Worm (Caenorhabditis elegans) whole organism, L4 larva: ENCODE results near the gene col-153.

ENCODE experiments used
- R02D3.7 ChIP-seq: fragments of 150-350 bp; sonication (generic microtip); optimal IDR thresholded peaks from 3 replicates; lab custom pipeline; 2014; ENCODE audit warnings: missing biosample characterization, missing genetic modification characterization
- T20F7.1 ChIP-seq: fragments of 200-800 bp; sonication (Bioruptor generic); optimal IDR thresholded peaks from 2 replicates; lab custom pipeline; 2018; ENCODE audit warnings: mild to moderate bottlenecking, missing genetic modification characterization, missing compliant biosample characterization
- Y48G9A.11 ChIP-seq: fragments of 200-800 bp; sonication (Bioruptor generic); IDR thresholded peaks from 2 replicates; pipeline ENCODE4 v1.3.6; 2022; ENCODE audit warnings: missing genetic modification reagents, missing genetic modification characterization, missing compliant biosample characterization
- Y75B8A.6 ChIP-seq: fragments of 200-800 bp; sonication (Bioruptor generic); IDR thresholded peaks from 2 replicates; pipeline ENCODE4 v1.3.6; 2022; ENCODE audit warnings: missing genetic modification reagents, missing genetic modification characterization, missing compliant biosample characterization
- ZK337.2 ChIP-seq: fragments of 200-800 bp; sonication (Bioruptor generic); IDR thresholded peaks from 2 replicates; pipeline ENCODE4 v1.3.6; 2022; ENCODE audit warnings: missing genetic modification reagents, missing genetic modification characterization, missing compliant biosample characterization
- aha-1 ChIP-seq: fragments of 150-350 bp; peaks from one replicate; lab custom pipeline; 2014; ENCODE audit warnings: missing biosample characterization, missing genetic modification characterization
- ceh-20 ChIP-seq: fragments of 200-800 bp; sonication (Bioruptor generic); IDR thresholded peaks from 2 replicates; pipeline ENCODE4 v1.3.6; 2022; ENCODE audit warnings: missing genetic modification reagents, missing genetic modification characterization, missing compliant biosample characterization
- ceh-32 ChIP-seq: sonication (generic microtip); optimal IDR thresholded peaks from 2 replicates; lab custom pipeline; 2016; ENCODE audit warnings: mild to moderate bottlenecking, missing genetic modification characterization, missing compliant biosample characterization; ENCODE audit not compliant: poor library complexity
- daf-19 ChIP-seq: fragments of 200-800 bp; sonication (Bioruptor generic); conservative IDR thresholded peaks from 2 replicates; pipeline ENCODE4 v1.3.6; 2022; ENCODE audit warnings: missing genetic modification characterization, missing compliant biosample characterization
- daf-8 ChIP-seq: fragments of 200-800 bp; sonication (Bioruptor generic); IDR thresholded peaks from 2 replicates; pipeline ENCODE4 v1.3.6; 2022; ENCODE audit warnings: missing genetic modification characterization, missing compliant biosample characterization
- dmd-6 ChIP-seq: fragments of 200-800 bp; sonication (Bioruptor generic); IDR thresholded peaks from 2 replicates; pipeline ENCODE4 v1.3.6; 2022; ENCODE audit warnings: missing genetic modification reagents, missing genetic modification characterization, missing compliant biosample characterization
- duxl-1 ChIP-seq: sonication (generic microtip); optimal IDR thresholded peaks from 2 replicates; lab custom pipeline; 2016; ENCODE audit warnings: mild to moderate bottlenecking, missing genetic modification characterization, moderate library complexity, missing compliant biosample characterization; ENCODE audit not compliant: poor library complexity
- dve-1 ChIP-seq: sonication (generic microtip); optimal IDR thresholded peaks from 2 replicates; lab custom pipeline; 2017; ENCODE audit warnings: antibody characterized with exemption, mild to moderate bottlenecking, missing genetic modification characterization, missing compliant biosample characterization; ENCODE audit not compliant: insufficient read depth
- egl-43 ChIP-seq: fragments of 200-800 bp; sonication (Bioruptor generic); IDR thresholded peaks from 2 replicates; pipeline ENCODE4 v1.3.6; 2022; ENCODE audit warnings: missing genetic modification reagents, missing genetic modification characterization, missing compliant biosample characterization
- fos-1 ChIP-seq: fragments of 150-350 bp; optimal IDR thresholded peaks from 2 replicates; lab custom pipeline; 2014; ENCODE audit warnings: missing biosample characterization, missing genetic modification characterization
- gei-8 ChIP-seq: fragments of 200-800 bp; sonication (Bioruptor generic); optimal IDR thresholded peaks from 2 replicates; lab custom pipeline; 2018; ENCODE audit warnings: mild to moderate bottlenecking, missing genetic modification characterization, missing compliant biosample characterization
- hif-1 ChIP-seq, 2 experiments: sonication (generic microtip); optimal IDR thresholded peaks; 2 replicates each; lab custom pipeline; 2016 to 2017; ENCODE audit warnings: missing compliant biosample characterization in 2 of 2, missing genetic modification characterization in 2 of 2, missing genetic modification reagents in 2 of 2, missing genotype in 2 of 2, mild to moderate bottlenecking in 1 of 2
- lim-7 ChIP-seq: fragments of 200-800 bp; sonication (Bioruptor generic); IDR thresholded peaks from 2 replicates; pipeline ENCODE4 v1.3.6; 2022; ENCODE audit warnings: missing genetic modification characterization, missing compliant biosample characterization
- lin-29 ChIP-seq: fragments of 200-800 bp; sonication (Bioruptor generic); IDR thresholded peaks from 2 replicates; pipeline ENCODE4 v1.3.6; 2022; ENCODE audit warnings: missing genetic modification reagents, missing genetic modification characterization, missing compliant biosample characterization
- lin-38 ChIP-seq: fragments of 200-800 bp; sonication (Bioruptor generic); IDR thresholded peaks from 2 replicates; pipeline ENCODE4 v1.3.6; 2022; ENCODE audit warnings: missing genetic modification reagents, missing genetic modification characterization, missing compliant biosample characterization
- lir-3 ChIP-seq: sonication (generic microtip); optimal IDR thresholded peaks from 2 replicates; lab custom pipeline; 2016; ENCODE audit warnings: mild to moderate bottlenecking, missing genetic modification characterization, missing compliant biosample characterization
- madf-5 ChIP-seq, 2 experiments: fragments of 200-800 bp; sonication (Bioruptor generic); IDR thresholded peaks; 2 replicates each; pipeline ENCODE4 v1.3.6; 2022; ENCODE audit warnings: missing compliant biosample characterization in 2 of 2, missing genetic modification characterization in 2 of 2
- madf-9 ChIP-seq: fragments of 200-800 bp; sonication (Bioruptor generic); conservative IDR thresholded peaks from 2 replicates; pipeline ENCODE4 v1.3.6; 2022; ENCODE audit warnings: missing genetic modification reagents, missing genetic modification characterization, missing compliant biosample characterization
- mdl-1 ChIP-seq, 2 experiments: fragments of 150-350 bp in 1 of 2; sonication (generic microtip) in 1 of 2; optimal IDR thresholded peaks; 2 replicates each; lab custom pipeline; 2014 to 2017; ENCODE audit warnings: missing biosample characterization in 2 of 2, missing genetic modification characterization in 2 of 2
- mdt-29 ChIP-seq: fragments of 200-800 bp; sonication (Bioruptor generic); IDR thresholded peaks from 2 replicates; pipeline ENCODE4 v1.3.6; 2022; ENCODE audit warnings: missing genetic modification reagents, missing genetic modification characterization, missing compliant biosample characterization
- mep-1 ChIP-seq: fragments of 150-350 bp; sonication (generic microtip); optimal IDR thresholded peaks from 3 replicates; lab custom pipeline; 2014; ENCODE audit warnings: missing biosample characterization, missing genetic modification characterization
- nhr-237 ChIP-seq: sonication (generic microtip); optimal IDR thresholded peaks from 2 replicates; lab custom pipeline; 2017; ENCODE audit warnings: missing biosample characterization, missing genetic modification characterization
- nhr-41 ChIP-seq: fragments of 200-800 bp; sonication (Bioruptor generic); IDR thresholded peaks from 2 replicates; pipeline ENCODE4 v1.3.6; 2022; ENCODE audit warnings: missing genetic modification reagents, missing genetic modification characterization, missing compliant biosample characterization
- nhr-48 ChIP-seq: sonication (generic microtip); optimal IDR thresholded peaks from 2 replicates; lab custom pipeline; 2016; ENCODE audit warnings: mild to moderate bottlenecking, missing genetic modification characterization, missing compliant biosample characterization
- nhr-6 ChIP-seq: fragments of 150-350 bp; optimal IDR thresholded peaks from 2 replicates; lab custom pipeline; 2014; ENCODE audit warnings: missing biosample characterization, missing genetic modification characterization
- pqm-1 ChIP-seq: sonication (generic microtip); optimal IDR thresholded peaks from 2 replicates; lab custom pipeline; 2017; ENCODE audit warnings: missing biosample characterization, missing genetic modification characterization
- saeg-2 ChIP-seq: fragments of 200-800 bp; sonication (Bioruptor generic); IDR thresholded peaks from 2 replicates; pipeline ENCODE4 v1.3.6; 2022; ENCODE audit warnings: missing genetic modification reagents, missing genetic modification characterization, missing compliant biosample characterization
- sdz-12 ChIP-seq: fragments of 200-800 bp; sonication (Bioruptor generic); optimal IDR thresholded peaks from 2 replicates; lab custom pipeline; 2018; ENCODE audit warnings: mild to moderate bottlenecking, missing genetic modification characterization, missing compliant biosample characterization
- set-16 ChIP-seq: fragments of 200-800 bp; sonication (Bioruptor generic); IDR thresholded peaks from 2 replicates; pipeline ENCODE4 v1.3.6; 2022; ENCODE audit warnings: missing genetic modification reagents, missing genetic modification characterization, missing compliant biosample characterization
- skn-1 ChIP-seq: fragments of 150-350 bp; optimal IDR thresholded peaks from 2 replicates; lab custom pipeline; 2014; ENCODE audit warnings: missing biosample characterization, missing genetic modification characterization
- snpc-1.2 ChIP-seq: fragments of 200-800 bp; sonication (Bioruptor generic); IDR thresholded peaks from 2 replicates; pipeline ENCODE4 v1.3.6; 2022; ENCODE audit warnings: missing genetic modification reagents, missing genetic modification characterization, missing compliant biosample characterization
- snpc-4 ChIP-seq: fragments of 150-350 bp; optimal IDR thresholded peaks from 2 replicates; lab custom pipeline; 2014; ENCODE audit warnings: missing biosample characterization, missing genetic modification characterization
- spr-1 ChIP-seq: sonication (generic microtip); optimal IDR thresholded peaks from 2 replicates; lab custom pipeline; 2016; ENCODE audit warnings: mild to moderate bottlenecking, missing genetic modification characterization, missing compliant biosample characterization
- spr-3 ChIP-seq: fragments of 200-800 bp; sonication (Bioruptor generic); optimal IDR thresholded peaks from 2 replicates; lab custom pipeline; 2018; ENCODE audit warnings: mild to moderate bottlenecking, missing genetic modification characterization, missing compliant biosample characterization
- tra-1 ChIP-seq: fragments of 200-800 bp; sonication (Bioruptor generic); IDR thresholded peaks from 2 replicates; pipeline ENCODE4 v1.3.6; 2022; ENCODE audit warnings: missing genetic modification reagents, missing genetic modification characterization, missing compliant biosample characterization
- unc-130 ChIP-seq: sonication (generic microtip); optimal IDR thresholded peaks from 2 replicates; lab custom pipeline; 2016; ENCODE audit warnings: missing genetic modification reagents, missing genetic modification characterization, missing compliant biosample characterization
- unc-62 ChIP-seq, 3 experiments: fragments of 150-350 bp in 1 of 3; sonication (generic microtip); optimal IDR thresholded peaks in 2 of 3; peaks in 1 of 3; 1 replicate in 1 of 3; 2 replicates in 2 of 3; lab custom pipeline; 2014 to 2017; ENCODE audit warnings: missing biosample characterization in 3 of 3, missing genetic modification characterization in 3 of 3, missing genetic modification reagents in 3 of 3, missing genotype in 1 of 3
- zfp-3 ChIP-seq: fragments of 200-800 bp; sonication (Bioruptor generic); conservative IDR thresholded peaks from 2 replicates; pipeline ENCODE4 v1.3.6; 2022; ENCODE audit warnings: missing genetic modification reagents, missing genetic modification characterization, missing compliant biosample characterization

col-153 gene

ce11 chrV:10965501-10965900 is 15.9 kb downstream of the col-153 start, which contains the start of the genes ctf-4 and eef-1G (continued):
- peak; percentile 84 for TF ChIP-seq unc-130 (GFP tag; lab: Kevin White, UChicago)
- TF ChIP-seq mdl-1 (tag; optimal IDR thresholded peaks at IDR 0.05; lab: Kevin White, UChicago) = peak in 1 of 2 experiments; percentile 76
- TF ChIP-seq spr-3 (GFP tag; lab: Kevin White, UChicago) = peak; percentile 66
- TF ChIP-seq R02D3.7 (tag; lab: Kevin White, UChicago) = no peak
- peak; percentile 94 for TF ChIP-seq ceh-20 (GFP tag; lab: Robert Waterston, UW)
- no peak for TF ChIP-seq lim-7 (GFP tag; lab: Robert Waterston, UW)
- TF ChIP-seq nhr-41 (GFP tag; lab: Robert Waterston, UW) = 0 out of 2 replicates have a peak, but pooled peaks have one; percentile 23
- TF ChIP-seq snpc-1.2 = peak; percentile 71; the same call in 1 of the 2 replicates
- peak; percentile 62 to 84 for TF ChIP-seq hif-1 (tag; optimal IDR thresholded peaks at IDR 0.05; lab: Kevin White, UChicago)
- peak; percentile 94 for TF ChIP-seq nhr-48 (tag; lab: Kevin White, UChicago)
- TF ChIP-seq lin-29 (GFP tag; lab: Robert Waterston, UW) = peak; percentile 86
- TF ChIP-seq ceh-32 (tag; lab: Kevin White, UChicago) = peak; percentile 56
- TF ChIP-seq duxl-1 (tag; lab: Kevin White, UChicago) = peak; percentile 92
- peak; percentile 40 for TF ChIP-seq fos-1 (tag; lab: Kevin White, UChicago)
- no peak for TF ChIP-seq daf-19 (GFP tag; lab: Robert Waterston, UW)
- TF ChIP-seq daf-8 (GFP tag; lab: Robert Waterston, UW) = no peak
- peak; percentile 78 for TF ChIP-seq pqm-1
- TF ChIP-seq lir-3 (tag; lab: Kevin White, UChicago) = peak; percentile 6
- TF ChIP-seq mdt-29 (GFP tag; lab: Robert Waterston, UW) = peak; percentile 89
- TF ChIP-seq lin-38 (GFP tag; lab: Robert Waterston, UW) = peak; percentile 99
- peak; percentile 12 for TF ChIP-seq nhr-237 (tag; lab: Kevin White, UChicago)

- 0 out of 2 replicates have a peak, but pooled peaks have one; percentile 44 for TF ChIP-seq egl-43
- peak; percentile 54 for TF ChIP-seq set-16 (GFP tag; lab: Robert Waterston, UW)
- TF ChIP-seq aha-1 (tag; lab: Kevin White, UChicago) = peak; percentile 78
- peak; percentile 44 for TF ChIP-seq lin-38 (GFP tag; lab: Robert Waterston, UW)
- peak; percentile 34 for TF ChIP-seq sdz-12 (GFP tag; lab: Kevin White, UChicago)
- no peak for TF ChIP-seq nhr-41 (GFP tag; lab: Robert Waterston, UW)
- no peak for TF ChIP-seq skn-1
- 0 out of 4 replicates have a peak, but pooled peaks of 1 of the 2 experiments have one; percentile 48 for TF ChIP-seq madf-5 (GFP tag; IDR thresholded peaks at IDR 0.05; lab: Robert Waterston, UW)
Observed at ce11 chrV:10966874-10967273, 17.3 kb downstream of the col-153 start.

- TF ChIP-seq saeg-2 (GFP tag; lab: Robert Waterston, UW) = 0 out of 2 replicates have a peak, but pooled peaks have one; percentile 27
- no peak for TF ChIP-seq nhr-6 (tag; lab: Kevin White, UChicago)
- no peak for TF ChIP-seq lin-38 (GFP tag; lab: Robert Waterston, UW)
- 0 out of 2 replicates have a peak, but pooled peaks have one; percentile 58 for TF ChIP-seq mdt-29 (GFP tag; lab: Robert Waterston, UW)
- TF ChIP-seq Y75B8A.6 = peak; percentile 60; the same call in 1 of the 2 replicates
- 0 out of 2 replicates have a peak, but pooled peaks have one; percentile 14 for TF ChIP-seq ceh-20 (GFP tag; lab: Robert Waterston, UW)
- TF ChIP-seq snpc-4 (tag; lab: Kevin White, UChicago) = no peak
- TF ChIP-seq dve-1 = no peak
- no peak for TF ChIP-seq spr-1 (tag; lab: Kevin White, UChicago)
- TF ChIP-seq ZK337.2 (GFP tag; lab: Robert Waterston, UW) = no peak
- TF ChIP-seq madf-5 (GFP tag; IDR thresholded peaks at IDR 0.05; lab: Robert Waterston, UW) = 0 out of 4 replicates have a peak, but pooled peaks of 1 of the 2 experiments have one; percentile 39
- TF ChIP-seq madf-9 = no peak
- TF ChIP-seq gei-8 (GFP tag; lab: Kevin White, UChicago) = peak; percentile 51
- peak; percentile 67 for TF ChIP-seq T20F7.1 (GFP tag; lab: Kevin White, UChicago)
- peak in 1 of 2 experiments; percentile 86 for TF ChIP-seq unc-62 (GFP tag; optimal IDR thresholded peaks at IDR 0.05 in 1 of 2; lab: Kevin White, UChicago)
- TF ChIP-seq unc-62 (tag; optimal IDR thresholded peaks at IDR 0.05; lab: Kevin White, UChicago) = no peak
- TF ChIP-seq zfp-3 (GFP tag; lab: Robert Waterston, UW) = peak; percentile 75
- TF ChIP-seq nhr-48 (tag; lab: Kevin White, UChicago) = peak; percentile 60
- no peak for TF ChIP-seq sdz-12 (GFP tag; lab: Kevin White, UChicago)
- 0 out of 2 replicates have a peak, but pooled peaks have one; percentile 42 for TF ChIP-seq Y48G9A.11
- peak; percentile 89 for TF ChIP-seq tra-1
- TF ChIP-seq dmd-6 (GFP tag; lab: Robert Waterston, UW) = peak; percentile 99
- TF ChIP-seq snpc-1.2 = no peak
- TF ChIP-seq mep-1 = no peak
- no peak for TF ChIP-seq set-16 (GFP tag; lab: Robert Waterston, UW)
Observed at ce11 chrV:10967594-10968273, 18.1 kb downstream of the col-153 start.
